Fruit fly (Drosophila melanogaster): Measurements from ENCODE around the gene Prosbeta2R1.

Prosbeta2R1 gene

dm6 chrX:5764001-5764892 is 44.5 kb upstream of the Prosbeta2R1 start, which contains the start of the genes MAPk-Ak2 and CG42699 (continued):
- peak; percentile 71 for TF ChIP-seq CG10462 (GFP tag; optimal IDR thresholded peaks at IDR 0.05)
- TF ChIP-seq ato (GFP tag; IDR thresholded peaks at IDR 0.05; ENCODE audit: partially characterized antibody), result peak; percentile 69
- peak; percentile 71 for TF ChIP-seq CG31365 (tag; optimal IDR thresholded peaks at IDR 0.05)
- TF ChIP-seq Meics (GFP tag; optimal IDR thresholded peaks at IDR 0.05), result peak; percentile 84
- no peak for TF ChIP-seq dimm (GFP tag; IDR thresholded peaks at IDR 0.05)
- TF ChIP-seq ara (GFP tag; IDR thresholded peaks at IDR 0.05), result peak; percentile 71
- TF ChIP-seq Aef1 (GFP tag; IDR thresholded peaks at IDR 0.05), result no peak
- TF ChIP-seq Dfd (GFP tag; optimal IDR thresholded peaks at IDR 0.05), result no peak
- peak; percentile 75 for TF ChIP-seq gcm (GFP tag; optimal IDR thresholded peaks at IDR 0.05)
- TF ChIP-seq sim (GFP tag; IDR thresholded peaks at IDR 0.05), result peak; percentile 69; the same call in 1 of the 2 replicates
- TF ChIP-seq CG13296 (GFP tag; optimal IDR thresholded peaks at IDR 0.05), result peak; percentile 93
- peak; percentile 73 for TF ChIP-seq kah (GFP tag; optimal IDR thresholded peaks at IDR 0.05)
- peak; percentile 90 for TF ChIP-seq nau (GFP tag; optimal IDR thresholded peaks at IDR 0.05)
- TF ChIP-seq klu (GFP tag; IDR thresholded peaks at IDR 0.05), result no peak
- TF ChIP-seq CG11398 (GFP tag; optimal IDR thresholded peaks at IDR 0.05), result peak; percentile 88
- TF ChIP-seq CG13775 (GFP tag; optimal IDR thresholded peaks at IDR 0.05), result peak; percentile 47
- peak; percentile 48; the same call in 1 of the 2 replicates for TF ChIP-seq E2f1 (GFP tag; IDR thresholded peaks at IDR 0.05)
- peak; percentile 65 for TF ChIP-seq CG1603 (tag; optimal IDR thresholded peaks at IDR 0.05)
- TF ChIP-seq CG12659 (GFP tag; optimal IDR thresholded peaks at IDR 0.05), result peak; percentile 90
- peak; percentile 49 for TF ChIP-seq CG18476 (GFP tag; optimal IDR thresholded peaks at IDR 0.05)
- TF ChIP-seq CG1647 (GFP tag; optimal IDR thresholded peaks at IDR 0.05), result peak; percentile 76
- TF ChIP-seq ham (GFP tag; IDR thresholded peaks at IDR 0.05), result no peak
- peak; percentile 51 for TF ChIP-seq Spps (tag; optimal IDR thresholded peaks at IDR 0.05)
- TF ChIP-seq Fer3 (tag; optimal IDR thresholded peaks at IDR 0.05), result peak; percentile 82
- TF ChIP-seq amos (GFP tag; IDR thresholded peaks at IDR 0.05; ENCODE audit: partially characterized antibody), result peak; percentile 67
- TF ChIP-seq CoRest (tag; optimal IDR thresholded peaks at IDR 0.05), result peak; percentile 66
- peak; percentile 89 for TF ChIP-seq mirr (GFP tag; optimal IDR thresholded peaks at IDR 0.05)
- peak; percentile 86 for TF ChIP-seq CG8290 (GFP tag; optimal IDR thresholded peaks at IDR 0.05)
- TF ChIP-seq CG8290 (tag; optimal IDR thresholded peaks at IDR 0.05), result peak; percentile 76 to 88
- peak; percentile 70 for TF ChIP-seq bbx (GFP tag; IDR thresholded peaks at IDR 0.05; ENCODE audit: partially characterized antibody)
- peak; percentile 70 for TF ChIP-seq Kr (GFP tag; optimal IDR thresholded peaks at IDR 0.05)
- TF ChIP-seq eyg (GFP tag; optimal IDR thresholded peaks at IDR 0.05), result peak; percentile 83
- peak; percentile 52 for TF ChIP-seq CG8281 (tag; optimal IDR thresholded peaks at IDR 0.05)
- TF ChIP-seq CG7271 (tag; optimal IDR thresholded peaks at IDR 0.05), result peak; percentile 25
- peak; percentile 47 for TF ChIP-seq Six4 (GFP tag; optimal IDR thresholded peaks at IDR 0.05)
- peak; percentile 45; the same call in 1 of the 2 replicates for TF ChIP-seq CG31441 (GFP tag; IDR thresholded peaks at IDR 0.05)
- TF ChIP-seq CG31224 (GFP tag; IDR thresholded peaks at IDR 0.05), result no peak
- peak; percentile 59; the same call in 1 of the 2 replicates for TF ChIP-seq CG11085 (GFP tag; IDR thresholded peaks at IDR 0.05)
- peak; percentile 67 for TF ChIP-seq Fer2 (tag; optimal IDR thresholded peaks at IDR 0.05)
- peak; percentile 29 for TF ChIP-seq CG18011 (GFP tag; optimal IDR thresholded peaks at IDR 0.05)
- peak; percentile 96 for TF ChIP-seq CG10543 (GFP tag; optimal IDR thresholded peaks at IDR 0.05)
- no peak for TF ChIP-seq Oaz (GFP tag; IDR thresholded peaks at IDR 0.05)
- TF ChIP-seq CG6272 (GFP tag; IDR thresholded peaks at IDR 0.05), result no peak
- TF ChIP-seq bsh (GFP tag; optimal IDR thresholded peaks at IDR 0.05), result peak; percentile 60 to 76
- no peak for TF ChIP-seq ase (GFP tag; IDR thresholded peaks at IDR 0.05)
- TF ChIP-seq Myb (GFP tag; optimal IDR thresholded peaks at IDR 0.05), result peak; percentile 84
- TF ChIP-seq CG3838 (GFP tag; optimal IDR thresholded peaks at IDR 0.05), result peak; percentile 73
- TF ChIP-seq CG6689 (GFP tag; IDR thresholded peaks at IDR 0.05), result 0 out of 2 replicates have a peak, but pooled peaks have one; percentile 31
